Worm (Caenorhabditis elegans): ENCODE results near the gene gly-20.

The gly-20 gene

ce11 chrV:11311013-11311472 is 28.7 kb downstream of the gly-20 start, which contains the start of gene T03F7.7:
Gene T03F7.7, plus strand, starts transcription at chrV:11311422.
- TF ChIP-seq hlh-4 (tag; optimal IDR thresholded peaks at IDR 0.05): no peak
- peak; percentile 6 for TF ChIP-seq nhr-90 (tag; optimal IDR thresholded peaks at IDR 0.05; ENCODE audit: poor library complexity)
- no peak for TF ChIP-seq ceh-63 (GFP tag; optimal IDR thresholded peaks at IDR 0.05)
- no peak for TF ChIP-seq lin-39 (tag; optimal IDR thresholded peaks at IDR 0.05)
- TF ChIP-seq sup-37 (GFP tag; optimal IDR thresholded peaks at IDR 0.05): no peak
- TF ChIP-seq blmp-1 (tag; optimal IDR thresholded peaks at IDR 0.05): peak; percentile 44
- peak; percentile 78 for TF ChIP-seq elt-2 (tag; optimal IDR thresholded peaks at IDR 0.05)
- TF ChIP-seq efl-1 (optimal IDR thresholded peaks at IDR 0.05): no peak
- TF ChIP-seq efl-1 (GFP tag; optimal IDR thresholded peaks at IDR 0.05 in 1 of 2): peak in 1 of 2 experiments; percentile 75
- no peak for TF ChIP-seq nhr-47 (tag; optimal IDR thresholded peaks at IDR 0.05)
- no peak for TF ChIP-seq zag-1 (tag; optimal IDR thresholded peaks at IDR 0.05)
- TF ChIP-seq lin-14 (GFP tag; optimal IDR thresholded peaks at IDR 0.05): peak; percentile 43
- peak; percentile 71 for TF ChIP-seq nhr-85 (tag)
- no peak for TF ChIP-seq rnt-1 (tag; optimal IDR thresholded peaks at IDR 0.05)

- TF ChIP-seq pax-3 (tag; optimal IDR thresholded peaks at IDR 0.05) (no peak), grh-1 (GFP tag; IDR thresholded peaks at IDR 0.05) (peak; percentile 53; the same call in 1 of the 2 replicates), lin-14 (GFP tag; optimal IDR thresholded peaks at IDR 0.05) (peak; percentile 16), nhr-85 (tag) (peak; percentile 19)
Observed at ce11 chrV:11312904-11313303, 30.5 kb downstream of the gly-20 start.

- TF ChIP-seq fos-1 (tag; optimal IDR thresholded peaks at IDR 0.05) (peak; percentile 60), vab-15 (tag; optimal IDR thresholded peaks at IDR 0.05) (peak; percentile 70), nhr-28 (tag; optimal IDR thresholded peaks at IDR 0.05) (no peak), skn-1 (tag; optimal IDR thresholded peaks at IDR 0.05) (peak; percentile 66), swsn-7 (tag; optimal IDR thresholded peaks at IDR 0.05) (peak; percentile 69), F16B12.6 (tag; optimal IDR thresholded peaks at IDR 0.05) (peak; percentile 3), lin-39 (tag; optimal IDR thresholded peaks at IDR 0.05) (peak; percentile 32), sptf-1 (tag; optimal IDR thresholded peaks at IDR 0.05) (no peak), lin-14 (GFP tag; optimal IDR thresholded peaks at IDR 0.05) (peak; percentile 68), nhr-85 (tag) (peak; percentile 81), zip-4 (GFP tag; optimal IDR thresholded peaks at IDR 0.05) (peak; percentile 51), blmp-1 (tag; optimal IDR thresholded peaks at IDR 0.05) (peak; percentile 67), sox-4 (tag; optimal IDR thresholded peaks at IDR 0.05) (peak; percentile 16), unc-62 (GFP tag; optimal IDR thresholded peaks at IDR 0.05) (no peak), efl-3 (GFP tag; optimal IDR thresholded peaks at IDR 0.05) (peak; percentile 64), xbp-1 (tag; optimal IDR thresholded peaks at IDR 0.05) (peak; percentile 66), aha-1 (tag; optimal IDR thresholded peaks at IDR 0.05) (no peak), egl-13 (tag; optimal IDR thresholded peaks at IDR 0.05) (peak; percentile 9), mab-9 (GFP tag; IDR thresholded peaks at IDR 0.05) (no peak), elt-2 (tag; optimal IDR thresholded peaks at IDR 0.05) (peak; percentile 66), dsc-1 (tag; optimal IDR thresholded peaks at IDR 0.05) (peak; percentile 84), C04F5.9 (tag; optimal IDR thresholded peaks at IDR 0.05) (no peak), unc-86 (tag; optimal IDR thresholded peaks at IDR 0.05) (peak; percentile 31), rnt-1 (tag; optimal IDR thresholded peaks at IDR 0.05) (peak; percentile 82), hlh-4 (tag; optimal IDR thresholded peaks at IDR 0.05) (no peak), pax-3 (tag; optimal IDR thresholded peaks at IDR 0.05) (peak; percentile 35), lsy-2 (tag; optimal IDR thresholded peaks at IDR 0.05) (peak; percentile 62 to 81), fkh-10 (GFP tag; optimal IDR thresholded peaks at IDR 0.05) (peak; percentile 7), snpc-4 (tag; optimal IDR thresholded peaks at IDR 0.05) (peak; percentile 70), nhr-11 (tag; optimal IDR thresholded peaks at IDR 0.05) (no peak), nhr-19 (GFP tag; conservative IDR thresholded peaks at IDR 0.05) (peak; percentile 78), ceh-82 (tag; optimal IDR thresholded peaks at IDR 0.05) (peak; percentile 75 to 86 (median 79)), aly-2 (tag; optimal IDR thresholded peaks at IDR 0.05) (peak; percentile 25), mdl-1 (tag; optimal IDR thresholded peaks at IDR 0.05) (peak in 1 of 2 experiments; percentile 85), fkh-4 (tag; optimal IDR thresholded peaks at IDR 0.05; ENCODE audit: borderline replicate concordance) (no peak), ama-1 (optimal IDR thresholded peaks at IDR 0.05) (no peak), hpl-2 (GFP tag; optimal IDR thresholded peaks at IDR 0.05) (peak; percentile 5), lin-35 (GFP tag; optimal IDR thresholded peaks at IDR 0.05) (peak; percentile 42 to 82), ceh-63 (GFP tag; optimal IDR thresholded peaks at IDR 0.05) (no peak)
Observed at ce11 chrV:11314025-11314880, 31.9 kb downstream of the gly-20 start.
